Worm (Caenorhabditis elegans) whole organism, L3 larva: Measurements from ENCODE around the gene srh-299.

Experiments used
- ceh-82 ChIP-seq: fragments of 150-350 bp; optimal IDR thresholded peaks from 2 replicates; lab custom pipeline; 2014; ENCODE audit warnings: missing biosample characterization, missing genetic modification characterization
- elt-3 ChIP-seq, 3 experiments: fragments of 150-350 bp in 1 of 3; sonication (generic microtip) in 2 of 3; optimal IDR thresholded peaks; 2 replicates in 2 of 3; 4 replicates in 1 of 3; lab custom pipeline; 2014 to 2017; ENCODE audit warnings: missing biosample characterization in 3 of 3, missing genetic modification characterization in 3 of 3
- lin-15B ChIP-seq: fragments of 150-350 bp; optimal IDR thresholded peaks from 2 replicates; lab custom pipeline; 2014; ENCODE audit warnings: missing biosample characterization, missing genetic modification characterization
- nhr-11 ChIP-seq: fragments of 150-350 bp; optimal IDR thresholded peaks from 2 replicates; lab custom pipeline; 2014; ENCODE audit warnings: missing biosample characterization, missing genetic modification characterization
- nhr-28 ChIP-seq: fragments of 150-350 bp; optimal IDR thresholded peaks from 2 replicates; lab custom pipeline; 2014; ENCODE audit warnings: missing biosample characterization, missing genetic modification characterization
- nhr-76 ChIP-seq: fragments of 150-350 bp; sonication (generic microtip); optimal IDR thresholded peaks from 5 replicates; lab custom pipeline; 2014; ENCODE audit warnings: missing biosample characterization, missing genetic modification characterization
- nhr-77 ChIP-seq: fragments of 150-350 bp; optimal IDR thresholded peaks from 2 replicates; lab custom pipeline; 2014; ENCODE audit warnings: missing biosample characterization, missing genetic modification characterization
- skn-1 ChIP-seq: fragments of 150-350 bp; optimal IDR thresholded peaks from 2 replicates; lab custom pipeline; 2014; ENCODE audit warnings: missing biosample characterization, missing genetic modification characterization
- snpc-4 ChIP-seq: fragments of 150-350 bp; optimal IDR thresholded peaks from 2 replicates; lab custom pipeline; 2014; ENCODE audit warnings: missing biosample characterization, missing genetic modification characterization
- ztf-4 ChIP-seq: fragments of 150-350 bp; optimal IDR thresholded peaks from 2 replicates; lab custom pipeline; 2014; ENCODE audit warnings: missing biosample characterization, missing genetic modification characterization

DNA sequence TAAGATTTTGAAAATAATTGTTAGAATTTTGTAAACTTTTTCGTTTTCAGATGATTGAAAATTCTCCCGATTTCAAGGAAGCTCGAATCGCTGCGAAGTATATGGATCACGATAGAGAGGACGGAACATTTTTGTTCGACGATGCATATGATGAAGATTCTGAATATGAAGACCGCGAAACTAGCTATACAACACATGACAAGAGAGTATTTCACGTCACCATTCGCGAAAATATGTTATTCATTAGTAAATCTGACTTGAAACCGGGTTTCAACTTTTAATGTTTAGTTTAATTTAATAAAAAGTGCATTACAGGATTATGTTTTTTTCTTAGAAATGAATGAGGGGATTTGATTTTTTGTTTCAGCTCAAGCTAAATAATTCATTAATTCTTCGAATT lies 7.2 kb downstream of the srh-299 start, which contains the start of gene str-57:
- TF ChIP-seq nhr-76 (tag; lab: Kevin White, UChicago) (no peak), snpc-4 (tag; lab: Kevin White, UChicago) (no peak), ztf-4 (no peak), ceh-82 (tag; lab: Kevin White, UChicago) (no peak), nhr-11 (no peak), nhr-77 (tag; lab: Kevin White, UChicago) (no peak), skn-1 (tag; lab: Kevin White, UChicago) (no peak), lin-15B (tag; lab: Kevin White, UChicago) (no peak), elt-3 (tag; optimal IDR thresholded peaks at IDR 0.05; lab: Kevin White, UChicago) (no peak), nhr-28 (tag; lab: Kevin White, UChicago) (no peak)
